Fruit fly (Drosophila melanogaster): ENCODE data around the gene Gbeta76C.
"Not testable (repeated sequence)": the region's sequence is repeated elsewhere in the genome, so short reads cannot be mapped to it uniquely, and the experiment has no call there.

DNA sequence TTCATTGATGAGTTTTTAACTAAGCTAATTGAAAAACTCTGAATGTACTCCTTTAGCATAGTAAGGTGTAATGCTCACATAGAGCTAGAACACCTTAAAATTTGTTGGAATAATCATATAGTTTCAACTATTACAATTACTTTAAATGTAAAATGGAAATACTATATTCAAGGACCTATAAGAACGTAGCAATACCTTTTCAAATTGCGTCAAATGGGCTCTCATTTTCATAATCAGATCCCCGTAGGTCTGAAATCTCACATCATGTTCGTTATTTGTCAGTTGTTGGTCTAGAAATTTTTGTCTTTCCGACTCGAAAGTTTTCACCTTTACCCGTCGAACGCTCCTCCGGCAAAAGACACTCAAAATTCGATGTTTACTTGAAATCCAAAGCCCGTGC, 41.3 kb downstream of the Gbeta76C start, which contains the start of gene CG42529:
- TF ChIP-seq kay (GFP tag; ENCODE audit: borderline replicate concordance); CG33017 (tag; optimal IDR thresholded peaks at IDR 0.05): not testable (repeated sequence)

Measured in whole organism, adult.